Fruit fly (Drosophila melanogaster): ENCODE measurements around the gene Nf1.

DNA sequence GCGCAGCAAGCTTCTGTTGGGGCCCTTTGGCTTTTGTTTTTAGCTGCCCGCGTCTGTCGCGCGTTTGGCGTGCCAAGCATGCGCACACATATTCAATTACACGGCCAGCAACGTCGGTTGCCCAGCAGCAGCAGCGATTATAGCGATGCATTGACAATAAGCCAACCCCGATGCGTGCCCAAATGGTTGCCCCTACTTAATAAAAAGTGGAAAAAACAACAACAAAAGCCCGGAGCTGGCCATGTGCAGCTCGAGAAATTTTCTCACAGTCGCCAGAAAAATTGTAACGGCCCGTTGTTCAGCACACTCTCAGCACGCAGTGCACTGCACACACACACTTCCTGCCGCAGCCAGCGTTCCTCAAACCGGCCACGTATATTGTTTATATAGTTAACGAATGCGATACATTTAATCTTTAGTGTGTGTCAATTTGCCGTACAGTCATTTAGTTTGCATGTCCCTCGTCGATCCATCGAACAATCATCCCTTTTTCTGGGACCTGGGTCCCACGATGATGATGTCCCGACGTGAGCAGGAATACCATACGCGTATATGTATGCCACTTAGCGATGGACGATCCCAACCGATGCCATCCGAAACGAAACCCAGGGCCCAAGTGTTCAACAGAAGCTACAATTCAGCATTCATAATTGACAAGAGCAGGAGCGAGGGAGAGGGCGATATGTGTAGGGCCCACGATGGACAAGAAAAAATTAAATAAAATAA is 52.0 kb downstream of the Nf1 start:
- TF ChIP-seq ss (GFP tag; optimal IDR thresholded peaks at IDR 0.05) (peak; percentile 41 to 77), CG1621 (tag; optimal IDR thresholded peaks at IDR 0.05) (no peak), Blimp-1 (GFP tag; optimal IDR thresholded peaks at IDR 0.05) (no peak)
